Worm (Caenorhabditis elegans) whole organism, L2 larva: ENCODE measurements around the gene lrpc-1.

Experiments used
- C34F6.9 ChIP-seq: fragments of 150-350 bp; optimal IDR thresholded peaks from 2 replicates; lab custom pipeline; 2014; ENCODE audit warnings: missing biosample characterization, missing genetic modification characterization
- F13H6.1 ChIP-seq: sonication (generic microtip); optimal IDR thresholded peaks from 2 replicates; lab custom pipeline; 2016; ENCODE audit warnings: missing genetic modification characterization, missing compliant biosample characterization
- R02D3.7 ChIP-seq: fragments of 150-350 bp; optimal IDR thresholded peaks from 2 replicates; lab custom pipeline; 2014; ENCODE audit warnings: missing biosample characterization, missing genetic modification characterization
- Y55F3AM.14 ChIP-seq: fragments of 200-800 bp; sonication (Bioruptor generic); optimal IDR thresholded peaks from 2 replicates; lab custom pipeline; 2018; ENCODE audit warnings: mild to moderate bottlenecking, missing genetic modification characterization, missing compliant biosample characterization
- alr-1 ChIP-seq: fragments of 150-350 bp; optimal IDR thresholded peaks from 2 replicates; lab custom pipeline; 2014; ENCODE audit warnings: missing biosample characterization, missing genetic modification characterization
- aly-2 ChIP-seq: fragments of 150-350 bp; optimal IDR thresholded peaks from 2 replicates; lab custom pipeline; 2014; ENCODE audit warnings: missing biosample characterization, missing genetic modification characterization
- ama-1 ChIP-seq: fragments of 150-350 bp; optimal IDR thresholded peaks from 2 replicates; lab custom pipeline; 2018; ENCODE audit warnings: inconsistent platforms
- blmp-1 ChIP-seq: sonication (generic microtip); optimal IDR thresholded peaks from 2 replicates; lab custom pipeline; 2017; ENCODE audit warnings: missing genetic modification characterization, mild to moderate bottlenecking, missing compliant biosample characterization, antibody characterized with exemption, moderate library complexity; ENCODE audit not compliant: insufficient read depth
- ceh-16 ChIP-seq: fragments of 150-350 bp; optimal IDR thresholded peaks from 2 replicates; lab custom pipeline; 2014; ENCODE audit warnings: missing biosample characterization, missing genetic modification characterization
- crh-2 ChIP-seq: sonication (generic microtip); optimal IDR thresholded peaks from 2 replicates; lab custom pipeline; 2017; ENCODE audit warnings: missing biosample characterization, missing genetic modification characterization
- dmd-4 ChIP-seq: sonication (generic microtip); optimal IDR thresholded peaks from 2 replicates; lab custom pipeline; 2017; ENCODE audit warnings: missing biosample characterization, missing genetic modification characterization
- egl-27 ChIP-seq: sonication (generic microtip); optimal IDR thresholded peaks from 3 replicates; lab custom pipeline; 2017; ENCODE audit warnings: missing biosample characterization, missing genetic modification reagents, missing genetic modification characterization
- elt-1 ChIP-seq: fragments of 150-350 bp; optimal IDR thresholded peaks from 2 replicates; lab custom pipeline; 2014; ENCODE audit warnings: missing biosample characterization, missing genetic modification characterization
- elt-3 ChIP-seq: sonication (generic microtip); optimal IDR thresholded peaks from 2 replicates; lab custom pipeline; 2017; ENCODE audit warnings: missing biosample characterization, missing genetic modification characterization
- fos-1 ChIP-seq: fragments of 150-350 bp; optimal IDR thresholded peaks from 2 replicates; lab custom pipeline; 2014; ENCODE audit warnings: missing biosample characterization, missing genetic modification characterization
- gmeb-1 ChIP-seq: fragments of 150-350 bp; optimal IDR thresholded peaks from 2 replicates; lab custom pipeline; 2014; ENCODE audit warnings: missing biosample characterization, missing genetic modification characterization
- lin-11 ChIP-seq: fragments of 150-350 bp; sonication (generic microtip); optimal IDR thresholded peaks from 2 replicates; lab custom pipeline; 2014; ENCODE audit warnings: missing biosample characterization, missing genetic modification characterization, inconsistent platforms, mixed read lengths
- lin-13 ChIP-seq: fragments of 150-350 bp; optimal IDR thresholded peaks from 2 replicates; lab custom pipeline; 2014; ENCODE audit warnings: missing biosample characterization, missing genetic modification reagents, missing genetic modification characterization
- lin-39 ChIP-seq: fragments of 150-350 bp; optimal IDR thresholded peaks from 2 replicates; lab custom pipeline; 2014; ENCODE audit warnings: missing biosample characterization, missing genetic modification reagents, missing genetic modification characterization
- lsy-2 ChIP-seq, 2 experiments: fragments of 150-350 bp in 1 of 2; sonication (generic microtip) in 1 of 2; optimal IDR thresholded peaks; 2 replicates each; lab custom pipeline; 2014 to 2017; ENCODE audit warnings: missing biosample characterization in 2 of 2, missing genetic modification characterization in 2 of 2
- mab-5 ChIP-seq: fragments of 150-350 bp; optimal IDR thresholded peaks from 2 replicates; lab custom pipeline; 2014; ENCODE audit warnings: missing biosample characterization, missing genetic modification characterization
- mbf-1 ChIP-seq: sonication (generic microtip); optimal IDR thresholded peaks from 2 replicates; lab custom pipeline; 2017; ENCODE audit warnings: missing biosample characterization, missing genetic modification characterization
- mdl-1 ChIP-seq, 2 experiments: fragments of 150-350 bp in 1 of 2; sonication (generic microtip) in 1 of 2; optimal IDR thresholded peaks; 2 replicates each; lab custom pipeline; 2017; ENCODE audit warnings: missing biosample characterization in 2 of 2, missing genetic modification characterization in 2 of 2
- nhr-10 ChIP-seq: sonication (generic microtip); optimal IDR thresholded peaks from 2 replicates; lab custom pipeline; 2017; ENCODE audit warnings: missing biosample characterization, missing genetic modification characterization
- nhr-11 ChIP-seq: fragments of 150-350 bp; optimal IDR thresholded peaks from 2 replicates; lab custom pipeline; 2014; ENCODE audit warnings: missing biosample characterization, missing genetic modification characterization
- nhr-12 ChIP-seq: fragments of 150-350 bp; optimal IDR thresholded peaks from 2 replicates; lab custom pipeline; 2014; ENCODE audit warnings: missing biosample characterization, missing genetic modification characterization
- nhr-129 ChIP-seq: fragments of 150-350 bp; optimal IDR thresholded peaks from 2 replicates; lab custom pipeline; 2014; ENCODE audit warnings: missing biosample characterization, missing genetic modification characterization
- nhr-21 ChIP-seq: fragments of 150-350 bp; optimal IDR thresholded peaks from 2 replicates; lab custom pipeline; 2014; ENCODE audit warnings: missing biosample characterization, missing genetic modification characterization
- nhr-23 ChIP-seq: fragments of 150-350 bp; optimal IDR thresholded peaks from 2 replicates; lab custom pipeline; 2014; ENCODE audit warnings: missing biosample characterization, missing genetic modification reagents, missing genetic modification characterization
- nhr-25 ChIP-seq: fragments of 150-350 bp; sonication (generic microtip); optimal IDR thresholded peaks from 3 replicates; lab custom pipeline; 2014; ENCODE audit warnings: missing biosample characterization, missing genetic modification characterization
- nhr-77 ChIP-seq: fragments of 150-350 bp; optimal IDR thresholded peaks from 2 replicates; lab custom pipeline; 2014; ENCODE audit warnings: missing biosample characterization, missing genetic modification characterization
- skn-1 ChIP-seq: sonication (generic microtip); optimal IDR thresholded peaks from 2 replicates; lab custom pipeline; 2017; ENCODE audit warnings: missing biosample characterization, missing genetic modification characterization
- sma-3 ChIP-seq: sonication (generic microtip); optimal IDR thresholded peaks from 2 replicates; lab custom pipeline; 2016; ENCODE audit warnings: missing genetic modification reagents, missing genetic modification characterization, missing compliant biosample characterization
- sma-9 ChIP-seq, 2 experiments: fragments of 150-350 bp in 1 of 2; sonication (generic microtip) in 1 of 2; optimal IDR thresholded peaks; 2 replicates each; lab custom pipeline; 2014 to 2016; ENCODE audit warnings: missing genetic modification characterization in 2 of 2, mild to moderate bottlenecking in 1 of 2, missing biosample characterization in 1 of 2, missing compliant biosample characterization in 1 of 2, missing genetic modification reagents in 1 of 2, moderate library complexity in 1 of 2
- snpc-4 ChIP-seq: fragments of 150-350 bp; optimal IDR thresholded peaks from 2 replicates; lab custom pipeline; 2014; ENCODE audit warnings: missing biosample characterization, missing genetic modification characterization
- unc-39 ChIP-seq: fragments of 150-350 bp; optimal IDR thresholded peaks from 2 replicates; lab custom pipeline; 2014; ENCODE audit warnings: missing biosample characterization, missing genetic modification characterization
- unc-62 ChIP-seq: fragments of 150-350 bp; optimal IDR thresholded peaks from 2 replicates; lab custom pipeline; 2014; ENCODE audit warnings: missing biosample characterization, missing genetic modification reagents, missing genetic modification characterization
- zag-1 ChIP-seq: fragments of 150-350 bp; optimal IDR thresholded peaks from 2 replicates; lab custom pipeline; 2014; ENCODE audit warnings: missing biosample characterization, missing genetic modification characterization
- ztf-1 ChIP-seq: fragments of 200-800 bp; sonication (Bioruptor generic); conservative IDR thresholded peaks from 2 replicates; pipeline ENCODE4 v1.3.6; 2022; ENCODE audit warnings: missing genetic modification characterization, missing compliant biosample characterization
- ztf-11 ChIP-seq: sonication (generic microtip); optimal IDR thresholded peaks from 2 replicates; lab custom pipeline; 2017; ENCODE audit warnings: missing biosample characterization, missing genetic modification characterization
- ztf-4 ChIP-seq: fragments of 150-350 bp; optimal IDR thresholded peaks from 2 replicates; lab custom pipeline; 2014; ENCODE audit warnings: missing biosample characterization, missing genetic modification characterization

Gene lrpc-1

DNA sequence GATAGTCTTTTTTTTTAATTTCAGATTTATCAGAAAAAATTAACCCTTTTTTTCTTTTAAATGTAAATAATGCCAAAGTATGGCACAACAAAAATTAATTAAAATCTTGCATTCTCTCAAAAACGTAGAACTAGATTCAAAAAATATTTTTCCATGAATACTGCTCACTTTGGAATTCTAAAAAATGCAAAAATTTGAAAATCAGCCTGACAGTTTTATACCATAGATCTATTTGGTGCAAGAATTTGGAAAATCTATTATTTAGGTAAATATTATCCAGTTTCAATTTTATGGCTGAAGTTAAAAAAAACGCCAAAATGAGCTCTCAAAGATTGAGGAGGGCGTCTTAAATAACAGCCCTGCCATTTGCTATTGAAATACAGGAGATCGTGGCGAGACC is 33.3 kb downstream of the lrpc-1 start:
- TF ChIP-seq egl-27 (tag; lab: Kevin White, UChicago): no peak
- TF ChIP-seq lin-39 (tag; lab: Kevin White, UChicago): no peak
- no peak for TF ChIP-seq ztf-4 (tag; lab: Kevin White, UChicago)
- no peak for TF ChIP-seq elt-1
- TF ChIP-seq nhr-10 (tag; lab: Kevin White, UChicago): no peak
- TF ChIP-seq lin-13 (GFP tag; lab: Kevin White, UChicago): no peak
- no peak for TF ChIP-seq nhr-25 (tag; lab: Kevin White, UChicago)
- TF ChIP-seq C34F6.9 (tag; lab: Kevin White, UChicago): no peak
- TF ChIP-seq nhr-21 (tag; lab: Kevin White, UChicago): no peak
- TF ChIP-seq ama-1 (lab: Kevin White, UChicago): no peak
- TF ChIP-seq blmp-1: no peak
- no peak for TF ChIP-seq unc-62
- no peak for TF ChIP-seq mbf-1 (tag; lab: Kevin White, UChicago)
- TF ChIP-seq nhr-12: no peak
- TF ChIP-seq lin-11 (tag; lab: Kevin White, UChicago): no peak
- no peak for TF ChIP-seq R02D3.7 (tag; lab: Kevin White, UChicago)
- no peak for TF ChIP-seq zag-1 (tag; lab: Kevin White, UChicago)
- TF ChIP-seq ceh-16 (tag; lab: Kevin White, UChicago): no peak
- TF ChIP-seq, all 48 proteins: peak for 0

DNA sequence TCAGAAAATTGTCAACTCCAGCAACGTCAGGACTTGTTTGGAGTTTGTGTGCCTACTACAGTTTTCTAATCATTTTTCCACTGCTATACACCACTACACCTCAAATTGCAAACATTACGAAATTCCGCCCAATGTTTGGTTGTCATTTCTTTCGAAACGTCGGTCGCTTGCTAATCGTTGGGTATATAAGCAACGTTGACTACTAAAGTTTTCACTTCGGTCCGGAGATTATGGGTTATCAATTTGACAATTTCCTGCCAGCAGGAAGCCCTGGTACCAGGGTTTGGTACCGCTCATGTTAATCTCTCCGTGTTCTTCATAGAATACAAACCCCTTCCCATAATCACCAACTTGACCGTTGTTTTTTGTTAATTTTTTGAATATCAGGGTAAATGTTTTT is 37.0 kb downstream of the lrpc-1 start:
- peak; percentile 79 for TF ChIP-seq crh-2 (tag; lab: Kevin White, UChicago)
- TF ChIP-seq F13H6.1 (tag; lab: Kevin White, UChicago): peak; percentile 45
- no peak for TF ChIP-seq unc-62
- no peak for TF ChIP-seq nhr-11 (tag; lab: Kevin White, UChicago)
- TF ChIP-seq fos-1 (tag; lab: Kevin White, UChicago): peak; percentile 65
- TF ChIP-seq R02D3.7 (tag; lab: Kevin White, UChicago): no peak
- no peak for TF ChIP-seq unc-39 (tag; lab: Kevin White, UChicago)
- TF ChIP-seq gmeb-1: peak; percentile 62
- TF ChIP-seq zag-1 (tag; lab: Kevin White, UChicago): no peak
- TF ChIP-seq lsy-2 (tag; optimal IDR thresholded peaks at IDR 0.05; lab: Kevin White, UChicago): peak; percentile 33 to 37
- peak; percentile 13 for TF ChIP-seq nhr-21 (tag; lab: Kevin White, UChicago)
- TF ChIP-seq sma-9 (GFP tag; optimal IDR thresholded peaks at IDR 0.05; lab: Kevin White, UChicago): peak; percentile 41
- TF ChIP-seq sma-9 (tag; optimal IDR thresholded peaks at IDR 0.05; lab: Kevin White, UChicago): no peak
- TF ChIP-seq mdl-1 (tag; optimal IDR thresholded peaks at IDR 0.05; lab: Kevin White, UChicago): no peak
- TF ChIP-seq elt-3 (tag; lab: Kevin White, UChicago): no peak
- peak; percentile 10 for TF ChIP-seq lin-13 (GFP tag; lab: Kevin White, UChicago)
- no peak for TF ChIP-seq elt-1
- TF ChIP-seq mbf-1 (tag; lab: Kevin White, UChicago): no peak
- TF ChIP-seq nhr-12: no peak
- TF ChIP-seq aly-2 (tag; lab: Kevin White, UChicago): no peak
- no peak for TF ChIP-seq ztf-4 (tag; lab: Kevin White, UChicago)
- peak; percentile 13 for TF ChIP-seq skn-1 (tag; lab: Kevin White, UChicago)
- no peak for TF ChIP-seq lin-39 (tag; lab: Kevin White, UChicago)
- no peak for TF ChIP-seq C34F6.9 (tag; lab: Kevin White, UChicago)
- TF ChIP-seq sma-3 (GFP tag; lab: Kevin White, UChicago): peak; percentile 58
- TF ChIP-seq ama-1 (lab: Kevin White, UChicago): no peak
- TF ChIP-seq ztf-1: no peak
- no peak for TF ChIP-seq Y55F3AM.14 (GFP tag; lab: Kevin White, UChicago)
- peak; percentile 97 for TF ChIP-seq snpc-4 (tag; lab: Kevin White, UChicago)
- no peak for TF ChIP-seq nhr-77
- TF ChIP-seq nhr-129 (tag; lab: Kevin White, UChicago): peak; percentile 75
- TF ChIP-seq ztf-11 (tag; lab: Kevin White, UChicago): no peak
- TF ChIP-seq dmd-4: no peak
- no peak for TF ChIP-seq mab-5 (tag; lab: Kevin White, UChicago)
- no peak for TF ChIP-seq blmp-1
- TF ChIP-seq ceh-16 (tag; lab: Kevin White, UChicago): no peak

- TF ChIP-seq Y55F3AM.14 (GFP tag; lab: Kevin White, UChicago): no peak
- no peak for TF ChIP-seq lsy-2 (tag; optimal IDR thresholded peaks at IDR 0.05; lab: Kevin White, UChicago)
- no peak for TF ChIP-seq nhr-77
- no peak for TF ChIP-seq elt-3 (tag; lab: Kevin White, UChicago)
- TF ChIP-seq alr-1 (tag; lab: Kevin White, UChicago): no peak
- no peak for TF ChIP-seq lin-11 (tag; lab: Kevin White, UChicago)
- no peak for TF ChIP-seq mbf-1 (tag; lab: Kevin White, UChicago)
- TF ChIP-seq ztf-11 (tag; lab: Kevin White, UChicago): no peak
- TF ChIP-seq elt-1: no peak
- no peak for TF ChIP-seq ama-1 (lab: Kevin White, UChicago)
- TF ChIP-seq egl-27 (tag; lab: Kevin White, UChicago): no peak
- TF ChIP-seq sma-9 (GFP tag; optimal IDR thresholded peaks at IDR 0.05; lab: Kevin White, UChicago): no peak
- TF ChIP-seq sma-9 (tag; optimal IDR thresholded peaks at IDR 0.05; lab: Kevin White, UChicago): no peak
- no peak for TF ChIP-seq unc-39 (tag; lab: Kevin White, UChicago)
- no peak for TF ChIP-seq dmd-4
- no peak for TF ChIP-seq nhr-23 (tag; lab: Kevin White, UChicago)
Observed at ce11 chrV:5571691-5572090, 41.3 kb downstream of the lrpc-1 start.
